Worm (Caenorhabditis elegans) whole organism, young adult: Measurements from ENCODE around the gene F46B6.5.

Source experiments
- B0261.1 ChIP-seq: sonication (generic microtip); optimal IDR thresholded peaks from 2 replicates; lab custom pipeline; 2016; ENCODE audit warnings: mild to moderate bottlenecking, missing genetic modification characterization, moderate library complexity, missing compliant biosample characterization
- B0336.3 ChIP-seq: fragments of 200-800 bp; sonication (Bioruptor generic); IDR thresholded peaks from 2 replicates; pipeline ENCODE4 v1.3.6; 2022; ENCODE audit warnings: missing genetic modification characterization, missing compliant biosample characterization
- D2030.7 ChIP-seq: fragments of 200-800 bp; sonication (Bioruptor generic); IDR thresholded peaks from 2 replicates; pipeline ENCODE4 v1.3.6; 2022; ENCODE audit warnings: missing genetic modification reagents, missing genetic modification characterization, missing compliant biosample characterization
- F23B12.7 ChIP-seq: sonication (generic microtip); optimal IDR thresholded peaks from 2 replicates; lab custom pipeline; 2017; ENCODE audit warnings: missing genetic modification characterization, mild to moderate bottlenecking, missing compliant biosample characterization, antibody characterized with exemption, moderate library complexity; ENCODE audit not compliant: insufficient read depth
- F37B4.10 ChIP-seq: fragments of 200-800 bp; sonication (Bioruptor generic); IDR thresholded peaks from 2 replicates; pipeline ENCODE4 v1.3.6; 2022; ENCODE audit warnings: missing genetic modification characterization, missing compliant biosample characterization
- F39B2.1 ChIP-seq: fragments of 200-800 bp; sonication (Bioruptor generic); IDR thresholded peaks from 2 replicates; pipeline ENCODE4 v1.3.6; 2022; ENCODE audit warnings: missing genetic modification reagents, missing genetic modification characterization, missing compliant biosample characterization
- F49E8.2 ChIP-seq: sonication (generic microtip); optimal IDR thresholded peaks from 3 replicates; lab custom pipeline; 2017; ENCODE audit warnings: missing genetic modification characterization, mild to moderate bottlenecking, missing compliant biosample characterization, antibody characterized with exemption, moderate library complexity; ENCODE audit not compliant: insufficient read depth
- F55B11.4 ChIP-seq: sonication (generic microtip); optimal IDR thresholded peaks from 2 replicates; lab custom pipeline; 2016; ENCODE audit warnings: missing compliant biosample characterization, missing genetic modification characterization, borderline replicate concordance; ENCODE audit not compliant: insufficient read depth
- K12H6.12 ChIP-seq: fragments of 200-800 bp; sonication (Bioruptor generic); optimal IDR thresholded peaks from 2 replicates; lab custom pipeline; 2018; ENCODE audit warnings: mild to moderate bottlenecking, missing genetic modification characterization, missing compliant biosample characterization
- aptf-3 ChIP-seq: fragments of 200-800 bp; sonication (Bioruptor generic); IDR thresholded peaks from 2 replicates; pipeline ENCODE4 v1.3.6; 2022; ENCODE audit warnings: missing genetic modification characterization, missing compliant biosample characterization
- atf-7 ChIP-seq: sonication (generic microtip); optimal IDR thresholded peaks from 2 replicates; lab custom pipeline; 2017; ENCODE audit warnings: mild to moderate bottlenecking, missing genetic modification characterization, missing compliant biosample characterization
- attf-3 ChIP-seq: fragments of 200-800 bp; sonication (Bioruptor generic); conservative IDR thresholded peaks from 2 replicates; pipeline ENCODE4 v1.3.6; 2022; ENCODE audit warnings: missing genetic modification reagents, missing genetic modification characterization, missing compliant biosample characterization
- attf-5 ChIP-seq: fragments of 200-800 bp; sonication (Bioruptor generic); optimal IDR thresholded peaks from 2 replicates; lab custom pipeline; 2018; ENCODE audit warnings: mild to moderate bottlenecking, missing genetic modification characterization, missing compliant biosample characterization
- attf-6 ChIP-seq: fragments of 200-800 bp; sonication (Bioruptor generic); IDR thresholded peaks from 2 replicates; pipeline ENCODE4 v1.3.6; 2022; ENCODE audit warnings: missing genetic modification reagents, missing genetic modification characterization, missing compliant biosample characterization
- ceh-100 ChIP-seq: fragments of 200-800 bp; sonication (Bioruptor generic); IDR thresholded peaks from 2 replicates; pipeline ENCODE4 v1.3.6; 2022; ENCODE audit warnings: missing genetic modification reagents, missing genetic modification characterization, missing compliant biosample characterization
- efl-1 ChIP-seq: fragments of 150-350 bp; optimal IDR thresholded peaks from 2 replicates; lab custom pipeline; 2014; ENCODE audit warnings: missing biosample characterization, missing genetic modification reagents, missing genetic modification characterization
- egl-18 ChIP-seq: fragments of 200-800 bp; sonication (Bioruptor generic); IDR thresholded peaks from 2 replicates; pipeline ENCODE4 v1.3.6; 2022; ENCODE audit warnings: missing genetic modification reagents, missing genetic modification characterization, missing compliant biosample characterization
- egl-44 ChIP-seq: fragments of 200-800 bp; sonication (Bioruptor generic); IDR thresholded peaks from 2 replicates; pipeline ENCODE4 v1.3.6; 2022; ENCODE audit warnings: missing genetic modification reagents, missing genetic modification characterization, missing compliant biosample characterization
- hmg-1.2 ChIP-seq: fragments of 200-800 bp; sonication (Bioruptor generic); IDR thresholded peaks from 2 replicates; pipeline ENCODE4 v1.3.6; 2022; ENCODE audit warnings: missing genetic modification reagents, missing genetic modification characterization, missing compliant biosample characterization
- hsf-1 ChIP-seq: fragments of 200-800 bp; sonication (Bioruptor generic); IDR thresholded peaks from 2 replicates; pipeline ENCODE4 v1.3.6; 2022; ENCODE audit warnings: missing genetic modification reagents, missing genetic modification characterization, missing compliant biosample characterization
- let-607 ChIP-seq, 2 experiments: fragments of 200-800 bp in 1 of 2; sonication (Bioruptor generic) in 1 of 2; sonication (generic microtip) in 1 of 2; optimal IDR thresholded peaks; 2 replicates each; lab custom pipeline; 2016 to 2018; ENCODE audit warnings: mild to moderate bottlenecking in 2 of 2, missing compliant biosample characterization in 2 of 2, missing genetic modification characterization in 2 of 2, moderate library complexity in 2 of 2, missing genotype in 1 of 2
- lin-35 ChIP-seq, 3 experiments: fragments of 150-350 bp in 2 of 3; sonication (generic microtip) in 1 of 3; optimal IDR thresholded peaks; 2 replicates each; lab custom pipeline; 2014 to 2018; ENCODE audit warnings: missing biosample characterization in 3 of 3, missing genetic modification characterization in 3 of 3, missing genetic modification reagents in 3 of 3
- lin-54 ChIP-seq: fragments of 200-800 bp; sonication (Bioruptor generic); optimal IDR thresholded peaks from 2 replicates; lab custom pipeline; 2018; ENCODE audit warnings: mild to moderate bottlenecking, missing genetic modification characterization, missing compliant biosample characterization
- nhr-80 ChIP-seq: sonication (generic microtip); optimal IDR thresholded peaks from 2 replicates; lab custom pipeline; 2016; ENCODE audit warnings: missing genetic modification characterization, missing compliant biosample characterization
- pha-4 ChIP-seq: fragments of 150-350 bp; sonication (generic microtip); optimal IDR thresholded peaks from 2 replicates; lab custom pipeline; 2014; ENCODE audit warnings: missing biosample characterization, missing genetic modification reagents, missing genetic modification characterization
- rec-8 ChIP-seq, 2 experiments: sonication (generic microtip); optimal IDR thresholded peaks; 2 replicates each; lab custom pipeline; 2016; ENCODE audit warnings: mild to moderate bottlenecking in 2 of 2, missing genetic modification characterization in 2 of 2, missing genetic modification reagents in 2 of 2, missing genotype in 2 of 2, missing biosample characterization in 1 of 2, missing compliant biosample characterization in 1 of 2, moderate library complexity in 1 of 2
- rpc-1 ChIP-seq, 2 experiments: fragments of 150-350 bp in 1 of 2; sonication (generic microtip) in 1 of 2; optimal IDR thresholded peaks; 2 replicates each; lab custom pipeline; 2014 to 2018; ENCODE audit warnings: missing biosample characterization in 1 of 2, missing genetic modification characterization in 1 of 2, missing genetic modification reagents in 1 of 2, missing genotype in 1 of 2
- sdz-38 ChIP-seq: sonication (generic microtip); optimal IDR thresholded peaks from 2 replicates; lab custom pipeline; 2016; ENCODE audit warnings: missing genotype, missing genetic modification characterization, missing compliant biosample characterization
- snpc-1.3 ChIP-seq: sonication (generic microtip); optimal IDR thresholded peaks from 2 replicates; lab custom pipeline; 2017; ENCODE audit warnings: missing genetic modification characterization, mild to moderate bottlenecking, missing compliant biosample characterization, antibody characterized with exemption, moderate library complexity, missing genotype, missing genetic modification reagents; ENCODE audit not compliant: insufficient read depth
- somi-1 ChIP-seq: fragments of 200-800 bp; sonication (Bioruptor generic); optimal IDR thresholded peaks from 2 replicates; lab custom pipeline; 2018; ENCODE audit warnings: mild to moderate bottlenecking, missing genetic modification characterization, missing compliant biosample characterization
- sptf-2 ChIP-seq: fragments of 200-800 bp; sonication (Bioruptor generic); optimal IDR thresholded peaks from 2 replicates; lab custom pipeline; 2018; ENCODE audit warnings: mild to moderate bottlenecking, missing genetic modification characterization, missing compliant biosample characterization
- tbp1 ChIP-seq: fragments of 200-800 bp; sonication (Bioruptor generic); optimal IDR thresholded peaks from 2 replicates; lab custom pipeline; 2018; ENCODE audit warnings: mild to moderate bottlenecking, missing genetic modification characterization, missing compliant biosample characterization
- tbx-9 ChIP-seq: sonication (generic microtip); optimal IDR thresholded peaks from 2 replicates; lab custom pipeline; 2016; ENCODE audit warnings: borderline replicate concordance, missing genetic modification characterization, inconsistent platforms, missing compliant biosample characterization
- unc-130 ChIP-seq: sonication (generic microtip); optimal IDR thresholded peaks from 2 replicates; lab custom pipeline; 2016; ENCODE audit warnings: missing genetic modification reagents, missing genetic modification characterization, missing compliant biosample characterization
- zim-3 ChIP-seq: sonication (generic microtip); optimal IDR thresholded peaks from 2 replicates; lab custom pipeline; 2017; ENCODE audit warnings: mild to moderate bottlenecking, missing genetic modification characterization, moderate library complexity, missing compliant biosample characterization
- ztf-22 ChIP-seq: fragments of 200-800 bp; sonication (Bioruptor generic); optimal IDR thresholded peaks from 2 replicates; lab custom pipeline; 2018; ENCODE audit warnings: mild to moderate bottlenecking, missing genetic modification characterization, moderate library complexity, missing compliant biosample characterization
- ztf-25 ChIP-seq: fragments of 200-800 bp; sonication (Bioruptor generic); IDR thresholded peaks from 2 replicates; pipeline ENCODE4 v1.3.6; 2022; ENCODE audit warnings: missing genetic modification reagents, missing genetic modification characterization, missing compliant biosample characterization
- ztf-26 ChIP-seq: sonication (generic microtip); optimal IDR thresholded peaks from 2 replicates; lab custom pipeline; 2017; ENCODE audit warnings: missing genetic modification characterization, missing compliant biosample characterization
- ztf-28 ChIP-seq: fragments of 200-800 bp; sonication (Bioruptor generic); IDR thresholded peaks from 2 replicates; pipeline ENCODE4 v1.3.6; 2022; ENCODE audit warnings: missing genetic modification reagents, missing genetic modification characterization, missing compliant biosample characterization
- ztf-3 ChIP-seq: fragments of 200-800 bp; sonication (Bioruptor generic); optimal IDR thresholded peaks from 2 replicates; lab custom pipeline; 2018; ENCODE audit warnings: mild to moderate bottlenecking, missing genetic modification characterization, missing compliant biosample characterization

The F46B6.5 gene

ce11 chrV:9796002-9796401 is 13.1 kb upstream of the F46B6.5 start (continued):
- TF ChIP-seq zim-3 (tag; lab: Kevin White, UChicago) (no peak), ztf-28 (GFP tag; lab: Robert Waterston, UW) (no peak)

ce11 chrV:9794997-9795396 is 12.1 kb upstream of the F46B6.5 start:
- TF ChIP-seq pha-4 (tag; lab: Kevin White, UChicago) (no peak), let-607 (tag; optimal IDR thresholded peaks at IDR 0.05; lab: Kevin White, UChicago) (peak in 1 of 2 experiments; percentile 52), tbx-9 (tag; lab: Kevin White, UChicago) (no peak), nhr-80 (peak; percentile 30), egl-44 (GFP tag; lab: Robert Waterston, UW) (no peak)
- TF ChIP-seq, all 124 proteins: peak for 2

ce11 chrV:9791332-9791731 is 8.5 kb upstream of the F46B6.5 start, which contains the start of gene lipl-2:
TSS of gene lipl-2 (plus strand) at chrV:9791567.
- TF ChIP-seq hmg-1.2 (GFP tag; lab: Robert Waterston, UW) (no peak), tbp1 (GFP tag; lab: Kevin White, UChicago) (peak; percentile 8), nhr-80 (peak; percentile 68), let-607 (tag; optimal IDR thresholded peaks at IDR 0.05; lab: Kevin White, UChicago) (peak in 1 of 2 experiments; percentile 57)

ce11 chrV:9789657-9790261 is 6.9 kb upstream of the F46B6.5 start, which contains the start of gene ztf-7:
TSS of gene ztf-7 (minus strand) at chrV:9789707.
- TF ChIP-seq unc-130 (GFP tag; lab: Kevin White, UChicago) (no peak), F39B2.1 (GFP tag; lab: Robert Waterston, UW) (no peak), ztf-3 (GFP tag; lab: Kevin White, UChicago) (peak; percentile 75), sdz-38 (no peak), attf-6 (0 out of 2 replicates have a peak, but pooled peaks have one; percentile 11), hsf-1 (GFP tag; lab: Robert Waterston, UW) (peak; percentile 62; the same call in 1 of the 2 replicates), ztf-22 (GFP tag; lab: Kevin White, UChicago) (peak; percentile 95), snpc-1.3 (tag; lab: Kevin White, UChicago) (no peak), attf-3 (peak; percentile 51; the same call in 1 of the 2 replicates), pha-4 (tag; lab: Kevin White, UChicago) (no peak), lin-35 (GFP tag; optimal IDR thresholded peaks at IDR 0.05; lab: Kevin White, UChicago) (peak in 1 of 3 experiments; percentile 87), F55B11.4 (tag; lab: Kevin White, UChicago) (no peak), nhr-80 (peak; percentile 99), sptf-2 (GFP tag; lab: Kevin White, UChicago) (no peak), rpc-1 (optimal IDR thresholded peaks at IDR 0.05; lab: Kevin White, UChicago) (no peak), rpc-1 (tag; optimal IDR thresholded peaks at IDR 0.05; lab: Kevin White, UChicago) (no peak), D2030.7 (GFP tag; lab: Robert Waterston, UW) (peak; percentile 26; the same call in 1 of the 2 replicates), B0336.3 (GFP tag; lab: Robert Waterston, UW) (peak; percentile 98), K12H6.12 (tag; lab: Kevin White, UChicago) (peak; percentile 97), ztf-26 (tag; lab: Kevin White, UChicago) (peak; percentile 97), rec-8 (tag; optimal IDR thresholded peaks at IDR 0.05; lab: Kevin White, UChicago) (no peak), somi-1 (peak; percentile 92), egl-18 (GFP tag; lab: Robert Waterston, UW) (0 out of 2 replicates have a peak, but pooled peaks have one; percentile 64), F23B12.7 (tag; lab: Kevin White, UChicago) (peak; percentile 55), efl-1 (GFP tag; lab: Kevin White, UChicago) (peak; percentile 36), ztf-28 (GFP tag; lab: Robert Waterston, UW) (no peak), aptf-3 (GFP tag; lab: Robert Waterston, UW) (no peak), F49E8.2 (peak; percentile 3), B0261.1 (tag; lab: Kevin White, UChicago) (peak; percentile 12), ceh-100 (GFP tag; lab: Robert Waterston, UW) (peak; percentile 82), atf-7 (tag; lab: Kevin White, UChicago) (peak; percentile 96), lin-54 (GFP tag; lab: Kevin White, UChicago) (peak; percentile 91), ztf-25 (no peak), attf-5 (peak; percentile 97), F37B4.10 (0 out of 2 replicates have a peak, but pooled peaks have one; percentile 78)
